Fruit fly (Drosophila melanogaster) whole organism, embryonic: Measurements from ENCODE around the gene ND-MNLL.

Source experiments
- Awh ChIP-seq: fragments of 200-800 bp; sonication (Bioruptor generic); IDR thresholded peaks from 2 replicates; pipeline ENCODE4, ENCODE4 v1.3.6; 2022; ENCODE audit warnings: missing biosample characterization, missing genetic modification characterization
- BEAF-32 ChIP-seq: fragments of 200-800 bp; sonication (Bioruptor generic); optimal IDR thresholded peaks from 3 replicates; lab custom pipeline; 2017; ENCODE audit warnings: missing biosample characterization, missing genetic modification characterization, mild to moderate bottlenecking, moderate library complexity, missing genetic modification reagents
- CG10147 ChIP-seq: fragments of 200-800 bp; sonication (Bioruptor generic); optimal IDR thresholded peaks from 2 replicates; lab custom pipeline; 2019; ENCODE audit warnings: missing biosample characterization, mild to moderate bottlenecking, missing genetic modification characterization, moderate library complexity
- CG10543 ChIP-seq: fragments of 200-800 bp; sonication (Bioruptor generic); optimal IDR thresholded peaks from 3 replicates; lab custom pipeline; 2017; ENCODE audit warnings: missing biosample characterization, mild to moderate bottlenecking, missing genetic modification characterization, moderate library complexity
- CG11093 ChIP-seq: fragments of 200-800 bp; sonication (Bioruptor generic); IDR thresholded peaks from 3 replicates; pipeline ENCODE4 v1.3.6; 2022; ENCODE audit warnings: missing biosample characterization, missing genetic modification characterization
- CG12071 ChIP-seq: fragments of 200-800 bp; sonication (Bioruptor generic); optimal IDR thresholded peaks from 3 replicates; lab custom pipeline; 2018; ENCODE audit warnings: missing biosample characterization, mild to moderate bottlenecking, missing genetic modification characterization
- CG1233 ChIP-seq: fragments of 200-800 bp; sonication (Bioruptor generic); optimal IDR thresholded peaks from 4 replicates; lab custom pipeline; 2018; ENCODE audit warnings: missing biosample characterization, mild to moderate bottlenecking, missing genetic modification characterization
- CG12744 ChIP-seq: fragments of 200-800 bp; sonication (Bioruptor generic); optimal IDR thresholded peaks from 2 replicates; lab custom pipeline; 2016; ENCODE audit warnings: missing biosample characterization, missing genetic modification characterization
- CG13287 ChIP-seq: fragments of 200-800 bp; sonication (Bioruptor generic); IDR thresholded peaks from 2 replicates; pipeline ENCODE4 v1.3.6; 2022; ENCODE audit warnings: missing biosample characterization, missing genetic modification characterization; ENCODE audit not compliant: partially characterized antibody
- CG14667 ChIP-seq: fragments of 200-800 bp; sonication (Bioruptor generic); IDR thresholded peaks from 2 replicates; pipeline ENCODE4 v1.3.6; 2022; ENCODE audit warnings: missing biosample characterization, missing genetic modification characterization
- CG1529 ChIP-seq: fragments of 200-800 bp; sonication (Bioruptor generic); optimal IDR thresholded peaks from 3 replicates; lab custom pipeline; 2018; ENCODE audit warnings: missing biosample characterization, missing genetic modification characterization
- CG16815 ChIP-seq: fragments of 200-800 bp; sonication (Bioruptor generic); optimal IDR thresholded peaks from 3 replicates; lab custom pipeline; 2017; ENCODE audit warnings: missing biosample characterization, mild to moderate bottlenecking, missing genetic modification characterization
- CG16863 ChIP-seq: fragments of 200-800 bp; sonication (Bioruptor generic); optimal IDR thresholded peaks from 3 replicates; lab custom pipeline; 2016; ENCODE audit warnings: missing biosample characterization, missing genetic modification characterization
- CG18619 ChIP-seq: fragments of 200-800 bp; sonication (Bioruptor generic); optimal IDR thresholded peaks from 3 replicates; lab custom pipeline; 2017; ENCODE audit warnings: missing biosample characterization, mild to moderate bottlenecking, missing genetic modification characterization
- CG34224 ChIP-seq: fragments of 200-800 bp; sonication (Bioruptor generic); IDR thresholded peaks from 3 replicates; pipeline ENCODE4 v1.3.6; 2022; ENCODE audit warnings: missing biosample characterization, missing genetic modification characterization; ENCODE audit not compliant: partially characterized antibody
- CG34422 ChIP-seq: fragments of 200-800 bp; sonication (Bioruptor generic); IDR thresholded peaks from 3 replicates; pipeline ENCODE4 v1.3.6; 2022; ENCODE audit warnings: missing biosample characterization, missing genetic modification characterization
- CG42726 ChIP-seq: fragments of 200-800 bp; sonication (Bioruptor generic); IDR thresholded peaks from 2 replicates; pipeline ENCODE4 v1.3.6; 2022; ENCODE audit warnings: missing biosample characterization, missing genetic modification characterization; ENCODE audit not compliant: partially characterized antibody
- CG7271 ChIP-seq: fragments of 200-800 bp; sonication (Bioruptor generic); optimal IDR thresholded peaks from 2 replicates; lab custom pipeline; 2018; ENCODE audit warnings: missing biosample characterization, mild to moderate bottlenecking, missing genetic modification characterization, moderate library complexity
- CG7556 ChIP-seq: fragments of 200-800 bp; sonication (Bioruptor generic); optimal IDR thresholded peaks from 2 replicates; lab custom pipeline; 2017; ENCODE audit warnings: missing biosample characterization, mild to moderate bottlenecking, missing genetic modification characterization
- CG8924 ChIP-seq: fragments of 200-800 bp; optimal IDR thresholded peaks from 3 replicates; lab custom pipeline; 2019; ENCODE audit warnings: missing biosample characterization, mild to moderate bottlenecking, missing genetic modification characterization, moderate library complexity
- Dbx ChIP-seq: fragments of 200-800 bp; sonication (Bioruptor generic); IDR thresholded peaks from 3 replicates; pipeline ENCODE4 v1.3.6; 2022; ENCODE audit warnings: missing biosample characterization, missing genetic modification characterization
- Dip3 ChIP-seq: fragments of 200-800 bp; sonication (Bioruptor generic); optimal IDR thresholded peaks from 3 replicates; lab custom pipeline; 2016; ENCODE audit warnings: missing biosample characterization, missing genetic modification characterization
- HLH3B ChIP-seq: fragments of 200-800 bp; sonication (Bioruptor generic); IDR thresholded peaks from 2 replicates; pipeline ENCODE4 v1.3.6; 2022; ENCODE audit warnings: missing biosample characterization, missing genetic modification characterization
- Hr39 ChIP-seq: fragments of >200 bp; optimal IDR thresholded peaks from 2 replicates; lab custom pipeline; 2017
- Lhr ChIP-seq: fragments of 200-800 bp; sonication (Bioruptor generic); optimal IDR thresholded peaks from 3 replicates; lab custom pipeline; 2017; ENCODE audit warnings: mild to moderate bottlenecking, missing biosample characterization, missing genetic modification reagents, missing genetic modification characterization
- Mrtf ChIP-seq: fragments of 200-800 bp; sonication (Bioruptor generic); IDR thresholded peaks from 3 replicates; pipeline ENCODE4 v1.3.6; 2022; ENCODE audit warnings: missing biosample characterization, missing genetic modification characterization
- Myb ChIP-seq: fragments of 200-800 bp; sonication (Bioruptor generic); optimal IDR thresholded peaks from 2 replicates; lab custom pipeline; 2016; ENCODE audit warnings: missing biosample characterization, missing genetic modification characterization
- NfI ChIP-seq: fragments of 200-800 bp; sonication (Bioruptor generic); optimal IDR thresholded peaks from 3 replicates; lab custom pipeline; 2018; ENCODE audit warnings: missing biosample characterization, mild to moderate bottlenecking, missing genetic modification characterization, moderate library complexity
- Oli ChIP-seq: fragments of 200-800 bp; sonication (Bioruptor generic); optimal IDR thresholded peaks from 2 replicates; lab custom pipeline; 2018; ENCODE audit warnings: missing biosample characterization, mild to moderate bottlenecking, missing genetic modification characterization, moderate library complexity
- Xbp1 ChIP-seq: fragments of 200-800 bp; sonication (Bioruptor generic); optimal IDR thresholded peaks from 3 replicates; lab custom pipeline; 2016; ENCODE audit warnings: missing biosample characterization, mild to moderate bottlenecking, missing genetic modification characterization
- bbx ChIP-seq: fragments of 200-800 bp; sonication (Bioruptor generic); IDR thresholded peaks from 2 replicates; pipeline ENCODE4 v1.3.6; 2022; ENCODE audit warnings: missing biosample characterization, missing genetic modification characterization; ENCODE audit not compliant: partially characterized antibody
- cato ChIP-seq: fragments of 200-800 bp; sonication (Bioruptor generic); optimal IDR thresholded peaks from 2 replicates; lab custom pipeline; 2016; ENCODE audit warnings: missing biosample characterization, missing genetic modification characterization, borderline replicate concordance
- crc ChIP-seq: fragments of 200-800 bp; sonication (Bioruptor generic); optimal IDR thresholded peaks from 2 replicates; lab custom pipeline; 2016; ENCODE audit warnings: missing biosample characterization, missing genetic modification characterization
- croc ChIP-seq: fragments of 200-800 bp; sonication (Bioruptor generic); conservative IDR thresholded peaks from 3 replicates; pipeline ENCODE4 v1.3.6; 2022; ENCODE audit warnings: missing biosample characterization, missing genetic modification characterization
- cwo ChIP-seq: fragments of 200-800 bp; sonication (Bioruptor generic); optimal IDR thresholded peaks from 3 replicates; lab custom pipeline; 2017; ENCODE audit warnings: missing biosample characterization, missing genetic modification characterization, mild to moderate bottlenecking, moderate library complexity, missing genetic modification reagents
- fd96Cb ChIP-seq: fragments of 200-800 bp; sonication (Bioruptor generic); optimal IDR thresholded peaks from 2 replicates; lab custom pipeline; 2018; ENCODE audit warnings: missing biosample characterization, mild to moderate bottlenecking, missing genetic modification characterization, moderate library complexity
- ken ChIP-seq: fragments of 200-800 bp; sonication (Bioruptor generic); IDR thresholded peaks from 3 replicates; pipeline ENCODE4 v1.3.6; 2022; ENCODE audit warnings: missing biosample characterization, missing genetic modification characterization
- lab ChIP-seq: fragments of 200-800 bp; sonication (Bioruptor generic); optimal IDR thresholded peaks from 3 replicates; lab custom pipeline; 2017; ENCODE audit warnings: missing biosample characterization, missing genetic modification characterization, mild to moderate bottlenecking, moderate library complexity, missing genetic modification reagents
- lola ChIP-seq, 3 experiments: fragments of >200 bp in 2 of 3; fragments of 200-800 bp in 1 of 3; sonication (Bioruptor generic) in 1 of 3; optimal IDR thresholded peaks; 2 replicates each; lab custom pipeline; 2017 to 2019; ENCODE audit warnings: missing biosample characterization in 3 of 3, missing genetic modification characterization in 3 of 3, mild to moderate bottlenecking in 1 of 3, moderate library complexity in 1 of 3
- maf-S ChIP-seq: fragments of 200-800 bp; sonication (Bioruptor generic); optimal IDR thresholded peaks from 2 replicates; lab custom pipeline; 2016; ENCODE audit warnings: missing biosample characterization, missing genetic modification characterization
- otp ChIP-seq: fragments of 200-800 bp; sonication (Bioruptor generic); IDR thresholded peaks from 3 replicates; pipeline ENCODE4, ENCODE4 v1.3.6; 2022; ENCODE audit warnings: missing biosample characterization, missing genetic modification characterization
- p53 ChIP-seq: fragments of 200-800 bp; sonication (Bioruptor generic); optimal IDR thresholded peaks from 2 replicates; lab custom pipeline; 2016; ENCODE audit warnings: missing biosample characterization, missing genetic modification characterization
- psq ChIP-seq: fragments of 200-800 bp; sonication (Bioruptor generic); optimal IDR thresholded peaks from 2 replicates; lab custom pipeline; 2017; ENCODE audit warnings: missing biosample characterization, missing genetic modification characterization
- scrt ChIP-seq: fragments of 200-800 bp; sonication (Bioruptor generic); optimal IDR thresholded peaks from 2 replicates; lab custom pipeline; 2018; ENCODE audit warnings: missing biosample characterization, mild to moderate bottlenecking, missing genetic modification characterization, moderate library complexity
- sens ChIP-seq: fragments of 200-800 bp; sonication (Bioruptor generic); peaks from one replicate; lab custom pipeline; 2016; ENCODE audit warnings: missing biosample characterization, missing genetic modification characterization
- sima ChIP-seq: fragments of 200-800 bp; sonication (Bioruptor generic); optimal IDR thresholded peaks from 2 replicates; lab custom pipeline; 2016; ENCODE audit warnings: missing biosample characterization, missing genetic modification characterization
- ssp ChIP-seq: fragments of 200-800 bp; sonication (Bioruptor generic); IDR thresholded peaks from 2 replicates; pipeline ENCODE4 v1.3.6; 2022; ENCODE audit warnings: missing biosample characterization, missing genetic modification characterization
- sug ChIP-seq: fragments of 200-800 bp; optimal IDR thresholded peaks from 2 replicates; lab custom pipeline; 2019; ENCODE audit warnings: missing biosample characterization, mild to moderate bottlenecking, missing genetic modification characterization, moderate library complexity

The ND-MNLL gene

dm6 chrX:7901153-7902038, 7.8 kb upstream of the ND-MNLL start, which contains the start of the genes RpS6 and bys (continued):
- TF ChIP-seq CG12744 (GFP tag; lab: Kevin White, UChicago) (no peak), CG1529 (no peak), Awh (GFP tag; lab: Robert Waterston, UW) (peak; percentile 43; the same call in 1 of the 2 replicates), Dbx (peak; percentile 25; the same call in 1 of the 3 replicates), Myb (GFP tag; lab: Kevin White, UChicago) (no peak), CG14667 (GFP tag; lab: Robert Waterston, UW) (peak; percentile 27; the same call in 1 of the 2 replicates), HLH3B (GFP tag; lab: Robert Waterston, UW) (peak; percentile 36; the same call in 1 of the 2 replicates), scrt (peak; percentile 61), crc (GFP tag; lab: Kevin White, UChicago) (no peak), CG18619 (peak; percentile 52), lola (GFP tag; optimal IDR thresholded peaks at IDR 0.05; lab: Kevin White, UChicago) (peak in 1 of 3 experiments; percentile 61), CG7271 (tag; lab: Kevin White, UChicago) (peak; percentile 34), CG11093 (GFP tag; lab: Robert Waterston, UW) (no peak), CG10147 (peak; percentile 16), NfI (GFP tag; lab: Kevin White, UChicago) (peak; percentile 72), bbx (peak; percentile 91), BEAF-32 (GFP tag; lab: Kevin White, UChicago) (peak; percentile 87), p53 (GFP tag; lab: Kevin White, UChicago) (peak; percentile 21), sens (GFP tag; lab: Kevin White, UChicago) (no peak), sug (tag; lab: Kevin White, UChicago) (no peak), cwo (peak; percentile 60), maf-S (GFP tag; lab: Kevin White, UChicago) (peak; percentile 18), CG34224 (peak; percentile 70), CG1233 (GFP tag; lab: Kevin White, UChicago) (peak; percentile 42), Oli (peak; percentile 33), Dip3 (peak; percentile 28), ssp (0 out of 2 replicates have a peak, but pooled peaks have one; percentile 19), croc (GFP tag; lab: Robert Waterston, UW) (no peak), CG7556 (GFP tag; lab: Kevin White, UChicago) (peak; percentile 49), fd96Cb (tag; lab: Kevin White, UChicago) (no peak), CG16815 (GFP tag; lab: Kevin White, UChicago) (peak; percentile 45), Hr39 (lab: Kevin White, UChicago) (no peak), CG34422 (GFP tag; lab: Robert Waterston, UW) (peak; percentile 51), lab (GFP tag; lab: Kevin White, UChicago) (peak; percentile 80), cato (GFP tag; lab: Kevin White, UChicago) (no peak), psq (GFP tag; lab: Kevin White, UChicago) (no peak), CG42726 (GFP tag; lab: Robert Waterston, UW) (peak; percentile 89; the same call in 1 of the 2 replicates), CG8924 (tag; lab: Kevin White, UChicago) (peak; percentile 3), CG16863 (no peak), ken (GFP tag; lab: Robert Waterston, UW) (peak; percentile 42; the same call in 1 of the 3 replicates), CG13287 (GFP tag; lab: Robert Waterston, UW) (peak; percentile 76), Mrtf (GFP tag; lab: Robert Waterston, UW) (no peak; the same call in 2 of the 3 replicates), sima (GFP tag; lab: Kevin White, UChicago) (no peak), Xbp1 (GFP tag; lab: Kevin White, UChicago) (peak; percentile 54), otp (GFP tag; lab: Robert Waterston, UW) (peak; percentile 72; the same call in 2 of the 3 replicates), CG10543 (GFP tag; lab: Kevin White, UChicago) (peak; percentile 5), Lhr (peak; percentile 14), CG12071 (GFP tag; lab: Kevin White, UChicago) (peak; percentile 55)
